Worm (Caenorhabditis elegans): Measurements from ENCODE around the gene R02F2.6.
A peak's percentile ranks its signal among the peaks of the same experiment; 100 is the strongest.

Gene R02F2.6

DNA sequence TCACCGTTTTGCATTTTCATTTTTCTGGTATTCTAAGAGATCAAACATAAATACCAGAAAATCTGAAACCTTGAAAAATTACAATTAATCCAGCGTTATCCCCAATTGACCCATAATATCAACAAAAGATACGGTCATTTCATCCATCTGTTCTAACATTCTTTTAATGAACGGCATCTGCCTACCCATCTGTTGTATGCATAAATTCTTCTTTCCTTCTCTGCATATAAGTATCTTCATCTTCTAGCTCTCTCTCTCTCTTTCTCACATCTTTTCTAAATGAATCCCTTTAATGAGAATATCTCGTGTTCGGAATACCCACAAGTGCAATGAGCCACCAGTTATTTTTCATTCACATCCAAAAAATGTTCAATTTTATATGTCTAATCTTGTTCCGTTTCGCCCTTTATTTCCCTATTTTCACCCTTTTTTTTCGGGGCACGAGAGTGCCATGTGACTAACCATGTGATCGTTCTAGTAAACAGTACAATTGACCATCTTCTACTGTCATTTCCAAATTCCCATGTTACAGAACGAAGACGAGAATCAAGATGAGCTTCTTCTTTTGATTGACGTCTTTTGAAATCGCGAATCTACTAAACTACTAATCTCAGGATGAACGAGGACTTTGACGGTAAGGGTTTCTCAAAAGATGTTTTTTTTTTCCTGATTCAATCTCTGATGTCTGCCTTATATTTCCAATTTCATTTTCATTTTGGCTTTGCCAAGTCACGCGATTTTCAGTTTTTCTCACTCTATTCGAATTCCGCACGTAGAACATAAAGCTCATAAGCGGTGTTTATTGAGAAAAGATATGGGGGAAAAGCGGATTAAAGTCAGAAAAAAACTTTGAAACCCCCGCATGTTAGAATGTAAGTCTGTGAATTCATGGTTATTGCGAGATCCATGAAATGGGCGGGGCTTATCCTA is 22.9 kb upstream of the R02F2.6 start, which contains the start of gene R02F2.1:
R02F2.1 (plus strand) TSS at position 528 of the 930 bp plus-strand sequence.
- TF ChIP-seq nhr-84 (tag; optimal IDR thresholded peaks at IDR 0.05) (no peak), egl-13 (tag; optimal IDR thresholded peaks at IDR 0.05) (no peak), blmp-1 (tag; optimal IDR thresholded peaks at IDR 0.05) (peak; percentile 60), snu-23 (GFP tag; optimal IDR thresholded peaks at IDR 0.05) (peak; percentile 78), aha-1 (tag; optimal IDR thresholded peaks at IDR 0.05) (no peak), F16B12.6 (tag; optimal IDR thresholded peaks at IDR 0.05) (no peak), ztf-11 (tag; optimal IDR thresholded peaks at IDR 0.05) (peak in 1 of 2 experiments; percentile 14), pax-3 (tag; optimal IDR thresholded peaks at IDR 0.05) (no peak), egl-27 (tag; optimal IDR thresholded peaks at IDR 0.05) (no peak), ets-5 (GFP tag; IDR thresholded peaks at IDR 0.05) (no peak), mep-1 (tag; optimal IDR thresholded peaks at IDR 0.05) (peak; percentile 49), lin-35 (GFP tag; optimal IDR thresholded peaks at IDR 0.05) (peak; percentile 21 to 87), nhr-85 (tag) (peak; percentile 80), nhr-77 (tag; optimal IDR thresholded peaks at IDR 0.05) (no peak), elt-3 (tag; optimal IDR thresholded peaks at IDR 0.05) (peak in 2 of 6 experiments; percentile 19 to 58), efl-3 (GFP tag; optimal IDR thresholded peaks at IDR 0.05) (no peak), ceh-82 (tag; optimal IDR thresholded peaks at IDR 0.05) (no peak), unc-62 (GFP tag; optimal IDR thresholded peaks at IDR 0.05) (no peak), unc-30 (tag; optimal IDR thresholded peaks at IDR 0.05) (no peak), fos-1 (tag; optimal IDR thresholded peaks at IDR 0.05) (no peak), efl-1 (optimal IDR thresholded peaks at IDR 0.05) (peak in 1 of 2 experiments; percentile 41), efl-1 (GFP tag; optimal IDR thresholded peaks at IDR 0.05 in 1 of 2) (peak; percentile 42 to 95), nhr-19 (GFP tag; conservative IDR thresholded peaks at IDR 0.05) (peak; percentile 52), unc-130 (tag; optimal IDR thresholded peaks at IDR 0.05) (peak; percentile 21), nhr-12 (tag; optimal IDR thresholded peaks at IDR 0.05) (no peak), unc-86 (tag; optimal IDR thresholded peaks at IDR 0.05) (no peak), lir-3 (tag; optimal IDR thresholded peaks at IDR 0.05; ENCODE audit: poor library complexity) (no peak), nhr-76 (tag; optimal IDR thresholded peaks at IDR 0.05) (no peak), alr-1 (tag; optimal IDR thresholded peaks at IDR 0.05; ENCODE audit: borderline replicate concordance) (no peak), snpc-4 (tag; optimal IDR thresholded peaks at IDR 0.05) (no peak), fkh-8 (tag; optimal IDR thresholded peaks at IDR 0.05) (peak; percentile 69), C16A3.4 (tag; optimal IDR thresholded peaks at IDR 0.05) (peak; percentile 24), nhr-237 (tag; optimal IDR thresholded peaks at IDR 0.05) (no peak), nhr-28 (tag; optimal IDR thresholded peaks at IDR 0.05) (no peak), tbx-2 (tag; optimal IDR thresholded peaks at IDR 0.05) (peak; percentile 38), ztf-4 (tag; optimal IDR thresholded peaks at IDR 0.05) (no peak), nhr-20 (tag; optimal IDR thresholded peaks at IDR 0.05) (peak; percentile 76), mdl-1 (tag; optimal IDR thresholded peaks at IDR 0.05) (peak in 1 of 2 experiments; percentile 84), xbp-1 (tag; optimal IDR thresholded peaks at IDR 0.05) (peak; percentile 14), nhr-90 (tag; optimal IDR thresholded peaks at IDR 0.05; ENCODE audit: poor library complexity) (peak; percentile 66), nhr-47 (tag; optimal IDR thresholded peaks at IDR 0.05) (peak; percentile 40), jun-1 (tag; optimal IDR thresholded peaks at IDR 0.05) (no peak), hpl-2 (GFP tag; optimal IDR thresholded peaks at IDR 0.05) (no peak), dsc-1 (tag; optimal IDR thresholded peaks at IDR 0.05) (peak; percentile 79), lsy-2 (tag; optimal IDR thresholded peaks at IDR 0.05) (peak; percentile 7 to 45), sox-4 (tag; optimal IDR thresholded peaks at IDR 0.05) (peak; percentile 44), lin-14 (GFP tag; optimal IDR thresholded peaks at IDR 0.05) (peak; percentile 63), lin-15B (tag; optimal IDR thresholded peaks at IDR 0.05) (no peak), elt-2 (tag; optimal IDR thresholded peaks at IDR 0.05) (no peak), mab-9 (GFP tag; IDR thresholded peaks at IDR 0.05) (no peak), skn-1 (tag; optimal IDR thresholded peaks at IDR 0.05) (peak; percentile 16), lin-13 (GFP tag; optimal IDR thresholded peaks at IDR 0.05) (no peak)

Data from whole organism, L1 larva.